Fruit fly (Drosophila melanogaster) whole organism, embryonic: ENCODE results near the gene Rbp4.

ENCODE experiments used
- Atf6 ChIP-seq: fragments of 200-800 bp; sonication (Bioruptor generic); IDR thresholded peaks from 2 replicates; pipeline ENCODE4 v1.3.6; 2022; ENCODE audit warnings: missing biosample characterization, missing genetic modification characterization
- CG10274 ChIP-seq: fragments of 200-800 bp; sonication (Bioruptor generic); optimal IDR thresholded peaks from 3 replicates; lab custom pipeline; 2017; ENCODE audit warnings: missing biosample characterization, mild to moderate bottlenecking, missing genetic modification characterization
- CG10979 ChIP-seq: fragments of 200-800 bp; sonication (Bioruptor generic); optimal IDR thresholded peaks from 2 replicates; lab custom pipeline; 2018; ENCODE audit warnings: missing biosample characterization, mild to moderate bottlenecking, missing genetic modification characterization, moderate library complexity
- CG11398 ChIP-seq: fragments of 200-800 bp; sonication (Bioruptor generic); optimal IDR thresholded peaks from 2 replicates; lab custom pipeline; 2016; ENCODE audit warnings: missing biosample characterization, missing genetic modification characterization
- CG12236 ChIP-seq: fragments of 200-800 bp; sonication (Bioruptor generic); optimal IDR thresholded peaks from 2 replicates; lab custom pipeline; 2016; ENCODE audit warnings: missing biosample characterization, missing genetic modification characterization
- CG15696 ChIP-seq: fragments of 200-800 bp; sonication (Bioruptor generic); optimal IDR thresholded peaks from 2 replicates; lab custom pipeline; 2019; ENCODE audit warnings: missing biosample characterization, mild to moderate bottlenecking, missing genetic modification characterization, moderate library complexity
- CG16815 ChIP-seq: fragments of 200-800 bp; sonication (Bioruptor generic); optimal IDR thresholded peaks from 3 replicates; lab custom pipeline; 2017; ENCODE audit warnings: missing biosample characterization, mild to moderate bottlenecking, missing genetic modification characterization
- CG17359 ChIP-seq: fragments of 200-800 bp; sonication (Bioruptor generic); optimal IDR thresholded peaks from 3 replicates; lab custom pipeline; 2018; ENCODE audit warnings: missing biosample characterization, mild to moderate bottlenecking, missing genetic modification characterization, moderate library complexity
- CG32772 ChIP-seq: fragments of 200-800 bp; sonication (Bioruptor generic); IDR thresholded peaks from 2 replicates; pipeline ENCODE4 v1.3.6; 2022; ENCODE audit warnings: missing biosample characterization, missing genetic modification characterization
- CG33213 ChIP-seq: fragments of 200-800 bp; sonication (Bioruptor generic); optimal IDR thresholded peaks from 3 replicates; lab custom pipeline; 2016; ENCODE audit warnings: missing biosample characterization, missing genetic modification characterization
- CG34376 ChIP-seq: fragments of 200-800 bp; sonication (Bioruptor generic); optimal IDR thresholded peaks from 2 replicates; lab custom pipeline; 2018; ENCODE audit warnings: missing biosample characterization, mild to moderate bottlenecking, missing genetic modification characterization
- CG4617 ChIP-seq: fragments of 200-800 bp; sonication (Bioruptor generic); optimal IDR thresholded peaks from 3 replicates; lab custom pipeline; 2016; ENCODE audit warnings: missing biosample characterization, missing genetic modification characterization, borderline replicate concordance
- CG6813 ChIP-seq: fragments of 200-800 bp; sonication (Bioruptor generic); optimal IDR thresholded peaks from 2 replicates; lab custom pipeline; 2017; ENCODE audit warnings: missing biosample characterization, missing genetic modification characterization, mild to moderate bottlenecking, moderate library complexity, missing genetic modification reagents
- CG6854 ChIP-seq: fragments of 200-800 bp; sonication (Bioruptor generic); optimal IDR thresholded peaks from 3 replicates; lab custom pipeline; 2017; ENCODE audit warnings: missing biosample characterization, mild to moderate bottlenecking, missing genetic modification characterization
- CG9817 ChIP-seq: fragments of 200-800 bp; sonication (Bioruptor generic); optimal IDR thresholded peaks from 2 replicates; lab custom pipeline; 2018; ENCODE audit warnings: missing biosample characterization, mild to moderate bottlenecking, missing genetic modification characterization, moderate library complexity
- Chrac-16 ChIP-seq: fragments of 200-800 bp; sonication (Bioruptor generic); optimal IDR thresholded peaks from 3 replicates; lab custom pipeline; 2016; ENCODE audit warnings: missing biosample characterization, missing genetic modification characterization
- CkIIα-i1 ChIP-seq: fragments of 200-800 bp; sonication (Bioruptor generic); IDR thresholded peaks from 2 replicates; pipeline ENCODE4 v1.3.6; 2022; ENCODE audit warnings: missing biosample characterization, missing genetic modification characterization
- Doc2 ChIP-seq: fragments of 200-800 bp; sonication (Bioruptor generic); IDR thresholded peaks from 2 replicates; pipeline ENCODE4 v1.3.6; 2022; ENCODE audit warnings: missing biosample characterization, missing genetic modification characterization
- Dp ChIP-seq: fragments of 200-800 bp; sonication (Bioruptor generic); optimal IDR thresholded peaks from 2 replicates; lab custom pipeline; 2018; ENCODE audit warnings: missing biosample characterization, mild to moderate bottlenecking, missing genetic modification characterization, moderate library complexity
- HLH4C ChIP-seq: fragments of 200-800 bp; sonication (Bioruptor generic); IDR thresholded peaks from 3 replicates; pipeline ENCODE4 v1.3.6; 2022; ENCODE audit warnings: missing biosample characterization, missing genetic modification characterization; ENCODE audit not compliant: partially characterized antibody
- HLHmδ ChIP-seq: fragments of 200-800 bp; sonication (Bioruptor generic); optimal IDR thresholded peaks from 2 replicates; lab custom pipeline; 2018; ENCODE audit warnings: missing biosample characterization, mild to moderate bottlenecking, missing genetic modification characterization, moderate library complexity
- Hr3 ChIP-seq: fragments of 200-800 bp; sonication (Bioruptor generic); optimal IDR thresholded peaks from 3 replicates; lab custom pipeline; 2016; ENCODE audit warnings: missing biosample characterization, missing genetic modification characterization
- Jarid2 ChIP-seq: fragments of 200-800 bp; sonication (Bioruptor generic); optimal IDR thresholded peaks from 3 replicates; lab custom pipeline; 2017; ENCODE audit warnings: mild to moderate bottlenecking, missing biosample characterization, missing genetic modification reagents, missing genetic modification characterization
- Med ChIP-seq: fragments of 200-800 bp; sonication (Bioruptor generic); peaks from one replicate; lab custom pipeline; 2016; ENCODE audit warnings: missing biosample characterization, missing genetic modification characterization, mild to moderate bottlenecking, inconsistent platforms, moderate library complexity
- Stat92E ChIP-seq, 3 experiments: fragments of >200 bp in 2 of 3; fragments of 200-800 bp in 1 of 3; sonication (Bioruptor generic) in 1 of 3; optimal IDR thresholded peaks; 2 replicates each; lab custom pipeline; 2017 to 2019; ENCODE audit warnings: missing biosample characterization in 3 of 3, missing genetic modification characterization in 3 of 3, mild to moderate bottlenecking in 1 of 3, moderate library complexity in 1 of 3
- YL-1 ChIP-seq: fragments of 200-800 bp; sonication (Bioruptor generic); optimal IDR thresholded peaks from 3 replicates; lab custom pipeline; 2017; ENCODE audit warnings: missing biosample characterization, mild to moderate bottlenecking, missing genetic modification characterization
- bigmax ChIP-seq: fragments of 200-800 bp; sonication (Bioruptor generic); optimal IDR thresholded peaks from 2 replicates; lab custom pipeline; 2018; ENCODE audit warnings: missing biosample characterization, mild to moderate bottlenecking, missing genetic modification characterization
- bsh ChIP-seq, 2 experiments: fragments of 200-800 bp; sonication (Bioruptor generic); optimal IDR thresholded peaks; 2 replicates each; lab custom pipeline; 2017 to 2018; ENCODE audit warnings: mild to moderate bottlenecking in 2 of 2, missing biosample characterization in 2 of 2, missing genetic modification characterization in 2 of 2, moderate library complexity in 1 of 2
- cg ChIP-seq: fragments of 200-800 bp; sonication (Bioruptor generic); optimal IDR thresholded peaks from 3 replicates; lab custom pipeline; 2019; ENCODE audit warnings: missing biosample characterization, mild to moderate bottlenecking, missing genetic modification characterization, moderate library complexity
- crol ChIP-seq: fragments of 200-800 bp; sonication (Bioruptor generic); IDR thresholded peaks from 2 replicates; pipeline ENCODE4 v1.3.6; 2022; ENCODE audit warnings: missing biosample characterization, missing genetic modification characterization
- da ChIP-seq: fragments of 200-800 bp; sonication (Bioruptor generic); optimal IDR thresholded peaks from 2 replicates; lab custom pipeline; 2016; ENCODE audit warnings: missing biosample characterization, missing genetic modification characterization
- dati ChIP-seq: fragments of 200-800 bp; sonication (Bioruptor generic); IDR thresholded peaks from 2 replicates; pipeline ENCODE4 v1.3.6; 2022; ENCODE audit warnings: missing biosample characterization, missing genetic modification characterization
- eyg ChIP-seq: fragments of 200-800 bp; sonication (Bioruptor generic); optimal IDR thresholded peaks from 3 replicates; lab custom pipeline; 2016; ENCODE audit warnings: missing biosample characterization, missing genetic modification characterization
- gce ChIP-seq: fragments of 200-800 bp; sonication (Bioruptor generic); IDR thresholded peaks from 3 replicates; pipeline ENCODE4 v1.3.6; 2022; ENCODE audit warnings: missing biosample characterization, missing genetic modification characterization
- gem ChIP-seq: fragments of 200-800 bp; sonication (Bioruptor generic); optimal IDR thresholded peaks from 2 replicates; lab custom pipeline; 2019; ENCODE audit warnings: missing biosample characterization, mild to moderate bottlenecking, missing genetic modification characterization, moderate library complexity
- gfzf ChIP-seq: fragments of 200-800 bp; sonication (Bioruptor generic); optimal IDR thresholded peaks from 2 replicates; lab custom pipeline; 2016; ENCODE audit warnings: missing biosample characterization, mild to moderate bottlenecking, missing genetic modification characterization, moderate library complexity
- grn ChIP-seq: fragments of 200-800 bp; sonication (Bioruptor generic); optimal IDR thresholded peaks from 3 replicates; lab custom pipeline; 2017; ENCODE audit warnings: missing biosample characterization, missing genetic modification characterization
- hkb ChIP-seq, 2 experiments: fragments of 200-800 bp in 1 of 2; fragments of >200 bp in 1 of 2; sonication (Bioruptor generic) in 1 of 2; IDR thresholded peaks in 1 of 2; optimal IDR thresholded peaks in 1 of 2; 2 replicates each; pipeline versions ENCODE4 v1.3.6 to Lab custom; 2017 to 2022; ENCODE audit warnings: missing biosample characterization in 1 of 2, missing genetic modification characterization in 1 of 2
- hth ChIP-seq: fragments of >200 bp; optimal IDR thresholded peaks from 2 replicates; lab custom pipeline; 2017; ENCODE audit warnings: inconsistent platforms
- nom ChIP-seq: fragments of 200-800 bp; sonication (Bioruptor generic); optimal IDR thresholded peaks from 2 replicates; lab custom pipeline; 2017; ENCODE audit warnings: missing biosample characterization, missing genetic modification characterization, mild to moderate bottlenecking, moderate library complexity, missing genetic modification reagents
- prd ChIP-seq, 3 experiments: fragments of >200 bp in 2 of 3; fragments of 200-800 bp in 1 of 3; sonication (Bioruptor generic) in 1 of 3; optimal IDR thresholded peaks in 2 of 3; IDR thresholded peaks in 1 of 3; 2 replicates in 2 of 3; 3 replicates in 1 of 3; pipeline versions ENCODE4 v1.3.6 to Lab custom; 2017 to 2022; ENCODE audit warnings: missing biosample characterization in 1 of 3, missing genetic modification characterization in 1 of 3
- pzg ChIP-seq: fragments of 200-800 bp; sonication (Bioruptor generic); optimal IDR thresholded peaks from 3 replicates; lab custom pipeline; 2018; ENCODE audit warnings: missing biosample characterization, mild to moderate bottlenecking, missing genetic modification characterization, moderate library complexity
- sc ChIP-seq, 3 experiments: fragments of >200 bp in 2 of 3; fragments of 200-800 bp in 1 of 3; sonication (Bioruptor generic) in 1 of 3; optimal IDR thresholded peaks; 2 replicates in 2 of 3; 3 replicates in 1 of 3; lab custom pipeline; 2017; ENCODE audit warnings: mild to moderate bottlenecking in 1 of 3, missing biosample characterization in 1 of 3, missing genetic modification characterization in 1 of 3, missing genetic modification reagents in 1 of 3
- slbo ChIP-seq: fragments of 200-800 bp; sonication (Bioruptor generic); IDR thresholded peaks from 2 replicates; pipeline ENCODE4 v1.3.6; 2022; ENCODE audit warnings: missing biosample characterization, missing genetic modification characterization
- tll ChIP-seq, 2 experiments: fragments of 200-800 bp in 1 of 2; fragments of >200 bp in 1 of 2; sonication (Bioruptor generic) in 1 of 2; optimal IDR thresholded peaks; 2 replicates each; lab custom pipeline; 2017 to 2019; ENCODE audit warnings: missing biosample characterization in 2 of 2, missing genetic modification characterization in 2 of 2, mild to moderate bottlenecking in 1 of 2, moderate library complexity in 1 of 2
- tna ChIP-seq: fragments of 200-800 bp; sonication (Bioruptor generic); IDR thresholded peaks from 2 replicates; pipeline ENCODE4 v1.3.6; 2022; ENCODE audit warnings: missing biosample characterization, missing genetic modification characterization; ENCODE audit not compliant: partially characterized antibody
- wor ChIP-seq: fragments of 200-800 bp; sonication (Bioruptor generic); IDR thresholded peaks from 2 replicates; pipeline ENCODE4 v1.3.6; 2022; ENCODE audit warnings: missing biosample characterization, missing genetic modification characterization

The Rbp4 gene

dm6 chr3R:13682994-13683623, 26.9 kb upstream of the Rbp4 start:
- TF ChIP-seq CG16815 (GFP tag; lab: Kevin White, UChicago) (no peak), YL-1 (GFP tag; lab: Kevin White, UChicago) (peak; percentile 1), CG4617 (peak; percentile 38), Atf6 (GFP tag; lab: Robert Waterston, UW) (no peak), hth (lab: Kevin White, UChicago) (no peak), CG32772 (GFP tag; lab: Robert Waterston, UW) (no peak), Med (GFP tag; lab: Kevin White, UChicago) (peak; percentile 70), nom (GFP tag; lab: Kevin White, UChicago) (peak; percentile 33), bsh (GFP tag; optimal IDR thresholded peaks at IDR 0.05; lab: Kevin White, UChicago) (peak in 1 of 2 experiments; percentile 2), sc (optimal IDR thresholded peaks at IDR 0.05; lab: Kevin White, UChicago) (no peak), sc (GFP tag; optimal IDR thresholded peaks at IDR 0.05; lab: Kevin White, UChicago) (no peak), Chrac-16 (GFP tag; lab: Kevin White, UChicago) (no peak), prd (optimal IDR thresholded peaks at IDR 0.05; lab: Kevin White, UChicago) (no peak), prd (GFP tag; IDR thresholded peaks at IDR 0.05; lab: Robert Waterston, UW) (no peak), CG10979 (tag; lab: Kevin White, UChicago) (no peak), slbo (GFP tag; lab: Robert Waterston, UW) (0 out of 2 replicates have a peak, but pooled peaks have one; percentile 14), crol (no peak), Stat92E (GFP tag; optimal IDR thresholded peaks at IDR 0.05; lab: Kevin White, UChicago) (peak in 1 of 3 experiments; percentile 64), gfzf (GFP tag; lab: Kevin White, UChicago) (peak; percentile 86), CG15696 (tag; lab: Kevin White, UChicago) (no peak), CkIIα-i1 (GFP tag; lab: Robert Waterston, UW) (no peak), grn (GFP tag; lab: Kevin White, UChicago) (no peak), CG17359 (tag; lab: Kevin White, UChicago) (no peak), Hr3 (GFP tag; lab: Kevin White, UChicago) (no peak), da (no peak), Doc2 (GFP tag; lab: Robert Waterston, UW) (no peak), gem (no peak), CG10274 (GFP tag; lab: Kevin White, UChicago) (no peak), CG11398 (GFP tag; lab: Kevin White, UChicago) (no peak), tll (GFP tag; optimal IDR thresholded peaks at IDR 0.05; lab: Kevin White, UChicago) (no peak), CG6854 (GFP tag; lab: Kevin White, UChicago) (no peak), CG9817 (tag; lab: Kevin White, UChicago) (no peak), wor (no peak), bigmax (GFP tag; lab: Kevin White, UChicago) (no peak), cg (GFP tag; lab: Kevin White, UChicago) (no peak), tna (GFP tag; lab: Robert Waterston, UW) (0 out of 2 replicates have a peak, but pooled peaks have one; percentile 31), dati (GFP tag; lab: Robert Waterston, UW) (no peak), eyg (GFP tag; lab: Kevin White, UChicago) (no peak), CG6813 (GFP tag; lab: Kevin White, UChicago) (no peak), Jarid2 (GFP tag; lab: Kevin White, UChicago) (peak; percentile 12), HLHmδ (GFP tag; lab: Kevin White, UChicago) (peak; percentile 61), CG12236 (GFP tag; lab: Kevin White, UChicago) (no peak), CG33213 (GFP tag; lab: Kevin White, UChicago) (peak; percentile 40), Dp (GFP tag; lab: Kevin White, UChicago) (peak; percentile 89), gce (GFP tag; lab: Robert Waterston, UW) (no peak), hkb (optimal IDR thresholded peaks at IDR 0.05; lab: Kevin White, UChicago) (no peak), hkb (GFP tag; IDR thresholded peaks at IDR 0.05; lab: Robert Waterston, UW) (no peak), CG34376 (no peak), pzg (GFP tag; lab: Kevin White, UChicago) (peak; percentile 63), HLH4C (GFP tag; lab: Robert Waterston, UW) (no peak)
